Worm (Caenorhabditis elegans): ENCODE results near the gene srx-47.

srx-47 gene

DNA sequence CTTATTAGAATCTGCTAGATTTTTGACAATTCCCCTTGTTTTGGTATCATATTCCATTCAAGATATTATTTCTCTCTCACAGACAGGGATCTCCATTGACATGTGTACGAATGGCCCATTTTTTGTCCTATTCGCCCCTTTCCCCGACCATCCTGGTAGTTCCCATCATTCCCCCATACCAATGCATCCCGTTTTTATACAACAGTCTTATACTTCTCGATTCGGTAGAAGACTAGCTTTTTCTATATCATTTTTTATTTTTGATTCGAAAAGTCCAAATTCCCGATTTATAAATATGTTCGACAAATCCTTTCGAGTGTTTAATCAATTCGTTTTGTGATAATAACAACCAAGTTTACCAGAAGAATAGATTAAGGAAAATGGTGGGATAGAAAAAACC lies 22.9 kb upstream of the srx-47 start (continued):
- TF ChIP-seq cebp-1 (GFP tag; IDR thresholded peaks at IDR 0.05), result peak; percentile 49; the same call in 1 of the 2 replicates
- TF ChIP-seq cebp-1 (tag; optimal IDR thresholded peaks at IDR 0.05), result peak; percentile 43
- 0 out of 2 replicates have a peak, but pooled peaks have one; percentile 29 for TF ChIP-seq Y79H2A.3 (GFP tag; conservative IDR thresholded peaks at IDR 0.05)
- TF ChIP-seq hsf-1 (GFP tag; IDR thresholded peaks at IDR 0.05), result no peak; the same call in 1 of the 2 replicates
- no peak for TF ChIP-seq F37B4.10 (GFP tag; IDR thresholded peaks at IDR 0.05)
- no peak for TF ChIP-seq lir-1 (GFP tag; conservative IDR thresholded peaks at IDR 0.05)
- no peak for TF ChIP-seq akir-1 (GFP tag; optimal IDR thresholded peaks at IDR 0.05)
- no peak for TF ChIP-seq rcor-1 (GFP tag; IDR thresholded peaks at IDR 0.05)
- TF ChIP-seq unc-130 (GFP tag; optimal IDR thresholded peaks at IDR 0.05), result no peak
- TF ChIP-seq F22D6.2 (tag; optimal IDR thresholded peaks at IDR 0.05), result no peak
- TF ChIP-seq aptf-3 (GFP tag; IDR thresholded peaks at IDR 0.05), result no peak
- no peak for TF ChIP-seq sptf-2 (GFP tag; optimal IDR thresholded peaks at IDR 0.05)
- no peak for TF ChIP-seq die-1 (tag; optimal IDR thresholded peaks at IDR 0.05)
- TF ChIP-seq nhr-27 (tag; optimal IDR thresholded peaks at IDR 0.05), result no peak
- no peak for TF ChIP-seq egl-18 (GFP tag; IDR thresholded peaks at IDR 0.05)
- TF ChIP-seq mxl-1 (tag; optimal IDR thresholded peaks at IDR 0.05), result no peak
- TF ChIP-seq hrde-1 (tag; optimal IDR thresholded peaks at IDR 0.05; ENCODE audit: borderline replicate concordance), result peak; percentile 72
- no peak for TF ChIP-seq ztf-28 (GFP tag; IDR thresholded peaks at IDR 0.05)
- TF ChIP-seq ztf-26 (tag; optimal IDR thresholded peaks at IDR 0.05), result no peak
- no peak for TF ChIP-seq ceh-40 (GFP tag; IDR thresholded peaks at IDR 0.05)
- TF ChIP-seq xnd-1 (tag; optimal IDR thresholded peaks at IDR 0.05), result no peak
- TF ChIP-seq madf-3 (GFP tag; IDR thresholded peaks at IDR 0.05), result 0 out of 2 replicates have a peak, but pooled peaks have one; percentile 31
- TF ChIP-seq ets-4 (GFP tag; optimal IDR thresholded peaks at IDR 0.05), result no peak
- TF ChIP-seq zfh-2 (GFP tag; conservative IDR thresholded peaks at IDR 0.05), result no peak
- no peak for TF ChIP-seq attf-5 (GFP tag; optimal IDR thresholded peaks at IDR 0.05)
- no peak for TF ChIP-seq F57A8.1 (GFP tag; optimal IDR thresholded peaks at IDR 0.05)
- no peak for TF ChIP-seq tbx-9 (tag; optimal IDR thresholded peaks at IDR 0.05; ENCODE audit: borderline replicate concordance)
- TF ChIP-seq rpc-1 (optimal IDR thresholded peaks at IDR 0.05), result no peak
- no peak for TF ChIP-seq rpc-1 (tag; optimal IDR thresholded peaks at IDR 0.05)

ce11 chrV:9327691-9328090 lies 22.1 kb upstream of the srx-47 start:
- peak; percentile 30 for TF ChIP-seq ztf-26 (tag; optimal IDR thresholded peaks at IDR 0.05)
- TF ChIP-seq atf-7 (tag; optimal IDR thresholded peaks at IDR 0.05), result peak; percentile 48
- TF ChIP-seq lin-26 (GFP tag; IDR thresholded peaks at IDR 0.05), result 0 out of 2 replicates have a peak, but pooled peaks have one; percentile 7
- no peak for TF ChIP-seq F39B2.1 (GFP tag; IDR thresholded peaks at IDR 0.05)
- peak; percentile 74 for TF ChIP-seq nhr-80 (tag; optimal IDR thresholded peaks at IDR 0.05)
- TF ChIP-seq zim-3 (tag; optimal IDR thresholded peaks at IDR 0.05), result no peak

- TF ChIP-seq rec-8 (tag; optimal IDR thresholded peaks at IDR 0.05), result no peak
- TF ChIP-seq mxl-1 (tag; optimal IDR thresholded peaks at IDR 0.05), result no peak
- TF ChIP-seq tlf-1 (GFP tag; optimal IDR thresholded peaks at IDR 0.05), result no peak
- no peak for TF ChIP-seq C06A6.2 (GFP tag; conservative IDR thresholded peaks at IDR 0.05)
- TF ChIP-seq F57C9.4 (tag; optimal IDR thresholded peaks at IDR 0.05), result no peak
- TF ChIP-seq lin-40 (tag; optimal IDR thresholded peaks at IDR 0.05), result no peak
- no peak for TF ChIP-seq nhr-120 (GFP tag; IDR thresholded peaks at IDR 0.05)
- TF ChIP-seq nfyb-1 (GFP tag; IDR thresholded peaks at IDR 0.05), result no peak
- TF ChIP-seq ztf-6 (GFP tag; IDR thresholded peaks at IDR 0.05), result no peak
- no peak for TF ChIP-seq aptf-2 (GFP tag; conservative IDR thresholded peaks at IDR 0.05)
- TF ChIP-seq B0035.1 (tag; optimal IDR thresholded peaks at IDR 0.05), result no peak
- no peak for TF ChIP-seq akir-1 (GFP tag; optimal IDR thresholded peaks at IDR 0.05)
- no peak for TF ChIP-seq nhr-27 (tag; optimal IDR thresholded peaks at IDR 0.05)
- no peak for TF ChIP-seq B0261.1 (tag; optimal IDR thresholded peaks at IDR 0.05)
- TF ChIP-seq unc-130 (GFP tag; optimal IDR thresholded peaks at IDR 0.05), result no peak
- no peak for TF ChIP-seq T26A5.8 (tag; optimal IDR thresholded peaks at IDR 0.05)
Measured at ce11 chrV:9328670-9329069, 21.1 kb upstream of the srx-47 start, which contains the start of gene K07B1.4. K07B1.4 (plus strand) TSS chrV:9328970.

Data from whole organism, young adult.